Worm (Caenorhabditis elegans) whole organism, L4/young adult: ENCODE results near the gene dmd-10.

Source experiments
- W03F9.2 ChIP-seq: fragments of 150-350 bp; optimal IDR thresholded peaks from 2 replicates; lab custom pipeline; 2014; ENCODE audit warnings: missing biosample characterization, missing genetic modification characterization
- dao-5 ChIP-seq: sonication (generic microtip); optimal IDR thresholded peaks from 2 replicates; lab custom pipeline; 2016; ENCODE audit warnings: missing genotype, missing genetic modification characterization, moderate library complexity, missing compliant biosample characterization
- him-1 ChIP-seq: sonication (generic microtip); optimal IDR thresholded peaks from 2 replicates; lab custom pipeline; 2016; ENCODE audit warnings: missing genotype, missing genetic modification reagents, missing genetic modification characterization, missing compliant biosample characterization

dmd-10 gene

DNA sequence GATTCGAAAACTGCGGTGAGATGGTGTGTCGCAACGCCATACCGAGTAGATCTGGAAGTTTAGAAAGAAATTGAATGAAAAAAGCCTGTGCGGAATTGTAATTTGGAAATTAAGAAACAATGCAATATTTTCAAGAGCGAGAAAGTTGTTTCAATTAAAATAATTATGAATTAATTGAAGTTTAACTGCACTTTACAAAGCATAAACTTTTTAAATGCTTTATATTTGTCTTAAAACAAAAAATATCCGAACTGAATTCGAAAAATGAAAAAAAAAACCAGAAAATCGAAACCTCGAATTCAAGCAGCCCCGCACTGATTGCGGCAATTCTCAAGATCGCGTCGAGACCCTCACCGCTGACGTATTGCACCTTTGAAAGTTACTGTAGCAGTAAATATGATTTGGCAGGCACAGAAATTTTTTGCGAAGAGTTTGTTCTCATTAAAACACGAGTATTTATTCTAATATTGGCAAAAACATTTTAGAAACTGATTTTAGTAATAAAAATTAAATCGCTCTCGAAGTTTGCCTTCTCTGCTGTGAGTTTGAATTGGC is 42.8 kb downstream of the dmd-10 start, which contains the start of gene sun-1:
Gene sun-1 (minus strand): TSS at position 51 of the 555 bp plus-strand sequence.
- TF ChIP-seq him-1 (tag; lab: Kevin White, UChicago) (no peak), dao-5 (tag; lab: Kevin White, UChicago) (no peak), W03F9.2 (tag; lab: Kevin White, UChicago) (no peak)

ce11 chrV:13185384-13185783 is 51.0 kb downstream of the dmd-10 start, which contains the start of gene sri-6:
sri-6 (plus strand) TSS chrV:13185684.
- no peak for TF ChIP-seq W03F9.2 (tag; lab: Kevin White, UChicago)

- TF ChIP-seq dao-5 (tag; lab: Kevin White, UChicago), result no peak
- TF ChIP-seq W03F9.2 (tag; lab: Kevin White, UChicago), result no peak
- no peak for TF ChIP-seq him-1 (tag; lab: Kevin White, UChicago)
Measured at ce11 chrV:13184137-13184536, 52.3 kb downstream of the dmd-10 start, which contains the start of gene T09E8.4. T09E8.4 (minus strand) TSS chrV:13184237.

DNA sequence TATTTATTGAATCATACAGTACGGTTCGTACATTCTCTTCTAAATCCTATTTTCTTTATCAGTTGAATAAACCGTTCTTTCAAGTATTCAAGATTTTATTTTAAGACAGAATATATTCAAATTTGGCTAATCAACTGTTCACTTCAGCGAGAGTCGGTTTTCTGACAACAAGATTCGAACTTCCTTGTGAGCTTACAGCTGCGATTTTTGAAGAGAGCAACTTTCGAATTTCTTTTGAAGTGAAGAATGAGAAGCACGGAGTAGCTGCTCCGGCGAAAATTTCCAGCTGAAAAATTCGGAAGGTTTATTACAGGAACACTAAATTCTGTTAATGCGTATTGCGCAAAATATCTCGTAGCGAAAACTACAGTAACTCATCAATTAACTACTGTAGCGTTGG is 55.0 kb downstream of the dmd-10 start:
- TF ChIP-seq W03F9.2 (tag; lab: Kevin White, UChicago) (no peak), dao-5 (tag; lab: Kevin White, UChicago) (no peak), him-1 (tag; lab: Kevin White, UChicago) (no peak)

ce11 chrV:13179986-13180591 is 56.3 kb downstream of the dmd-10 start, which contains the start of gene cni-1:
cni-1 (plus strand) TSS chrV:13180330.
- TF ChIP-seq dao-5 (tag; lab: Kevin White, UChicago), result no peak
- no peak for TF ChIP-seq W03F9.2 (tag; lab: Kevin White, UChicago)
- no peak for TF ChIP-seq him-1 (tag; lab: Kevin White, UChicago)

DNA sequence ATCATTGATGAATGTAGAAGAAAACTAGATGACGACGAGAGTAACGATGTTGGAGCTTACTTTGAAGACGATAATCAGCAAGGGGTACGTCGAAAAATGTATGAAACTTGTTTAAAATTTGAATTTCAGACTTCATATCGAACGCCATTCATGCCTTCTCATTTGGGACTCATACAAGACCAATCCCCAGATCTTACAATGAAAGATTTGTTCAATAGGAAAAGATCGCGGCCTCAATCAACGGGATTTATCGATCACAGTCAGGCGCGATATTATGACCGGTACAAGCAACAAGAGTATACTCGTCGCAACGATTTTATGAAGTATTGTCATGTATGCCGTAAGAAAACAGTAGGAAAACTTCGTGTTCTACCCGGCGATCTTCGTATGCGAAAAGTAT is 59.6 kb downstream of the dmd-10 start:
- TF ChIP-seq W03F9.2 (tag; lab: Kevin White, UChicago) (no peak), dao-5 (tag; lab: Kevin White, UChicago) (no peak), him-1 (tag; lab: Kevin White, UChicago) (no peak)

ce11 chrV:13176117-13176753 is 60.2 kb downstream of the dmd-10 start, which contains the start of gene him-17:
him-17 (plus strand) TSS chrV:13176711.
- TF ChIP-seq dao-5 (tag; lab: Kevin White, UChicago), result no peak
- TF ChIP-seq him-1 (tag; lab: Kevin White, UChicago), result no peak
- TF ChIP-seq W03F9.2 (tag; lab: Kevin White, UChicago), result peak; percentile 62

- TF ChIP-seq him-1 (tag; lab: Kevin White, UChicago), result no peak
- no peak for TF ChIP-seq dao-5 (tag; lab: Kevin White, UChicago)
- TF ChIP-seq W03F9.2 (tag; lab: Kevin White, UChicago), result no peak
Measured at ce11 chrV:13173718-13174117, 62.7 kb downstream of the dmd-10 start.
